Worm (Caenorhabditis elegans) whole organism, late embryonic: ENCODE measurements around the gene nas-3.

Experiments
- C08G9.2 ChIP-seq: sonication (generic microtip); optimal IDR thresholded peaks from 2 replicates; lab custom pipeline; 2016; ENCODE audit warnings: mild to moderate bottlenecking, missing genetic modification characterization, moderate library complexity, missing compliant biosample characterization
- K02D7.2 ChIP-seq: sonication (generic microtip); optimal IDR thresholded peaks from 2 replicates; lab custom pipeline; 2017; ENCODE audit warnings: mild to moderate bottlenecking, missing genetic modification characterization, missing compliant biosample characterization
- ahr-1 ChIP-seq: sonication (generic microtip); optimal IDR thresholded peaks from 2 replicates; lab custom pipeline; 2016; ENCODE audit warnings: missing genetic modification characterization, missing compliant biosample characterization
- ceh-19 ChIP-seq: fragments of 200-800 bp; sonication (Bioruptor generic); optimal IDR thresholded peaks from 2 replicates; lab custom pipeline; 2018; ENCODE audit warnings: mild to moderate bottlenecking, missing genetic modification characterization, missing compliant biosample characterization
- ceh-2 ChIP-seq: sonication (generic microtip); optimal IDR thresholded peaks from 2 replicates; lab custom pipeline; 2016; ENCODE audit warnings: missing genotype, missing genetic modification characterization, missing compliant biosample characterization
- ceh-30 ChIP-seq: fragments of 150-350 bp; optimal IDR thresholded peaks from 2 replicates; lab custom pipeline; 2014; ENCODE audit warnings: missing biosample characterization, missing genetic modification characterization
- ceh-45 ChIP-seq: fragments of 200-800 bp; sonication (Bioruptor generic); IDR thresholded peaks from 2 replicates; pipeline ENCODE4 v1.3.6; 2022; ENCODE audit warnings: missing genetic modification reagents, missing genetic modification characterization, missing compliant biosample characterization
- ceh-9 ChIP-seq: sonication (generic microtip); optimal IDR thresholded peaks from 2 replicates; lab custom pipeline; 2016; ENCODE audit warnings: mild to moderate bottlenecking, missing genetic modification characterization, inconsistent platforms, missing compliant biosample characterization
- dmd-4 ChIP-seq: sonication (generic microtip); optimal IDR thresholded peaks from 2 replicates; lab custom pipeline; 2016; ENCODE audit warnings: borderline replicate concordance, missing genetic modification characterization, missing compliant biosample characterization
- elt-2 ChIP-seq: sonication (generic microtip); optimal IDR thresholded peaks from 2 replicates; lab custom pipeline; 2016; ENCODE audit warnings: missing genetic modification reagents, missing genetic modification characterization, missing compliant biosample characterization
- elt-4 ChIP-seq: sonication (generic microtip); optimal IDR thresholded peaks from 2 replicates; lab custom pipeline; 2016; ENCODE audit warnings: missing genetic modification characterization, missing compliant biosample characterization
- ets-4 ChIP-seq: sonication (generic microtip); optimal IDR thresholded peaks from 2 replicates; lab custom pipeline; 2016; ENCODE audit warnings: missing genetic modification characterization, missing compliant biosample characterization
- eyg-1 ChIP-seq: sonication (generic microtip); optimal IDR thresholded peaks from 2 replicates; lab custom pipeline; 2016; ENCODE audit warnings: missing genotype, missing genetic modification characterization, missing compliant biosample characterization
- fkh-10 ChIP-seq: fragments of 150-350 bp; optimal IDR thresholded peaks from 2 replicates; lab custom pipeline; 2014; ENCODE audit warnings: missing biosample characterization, missing genetic modification reagents, missing genetic modification characterization
- hlh-13 ChIP-seq: fragments of 200-800 bp; sonication (Bioruptor generic); optimal IDR thresholded peaks from 2 replicates; lab custom pipeline; 2018; ENCODE audit warnings: mild to moderate bottlenecking, missing genetic modification characterization, missing compliant biosample characterization
- hlh-30 ChIP-seq: sonication (generic microtip); optimal IDR thresholded peaks from 2 replicates; lab custom pipeline; 2017; ENCODE audit warnings: antibody characterized with exemption, missing genetic modification characterization, missing compliant biosample characterization; ENCODE audit not compliant: insufficient read depth
- hlh-8 ChIP-seq: sonication (generic microtip); optimal IDR thresholded peaks from 2 replicates; lab custom pipeline; 2016; ENCODE audit warnings: missing genotype, missing genetic modification characterization, missing compliant biosample characterization
- lin-11 ChIP-seq: fragments of 200-800 bp; sonication (Bioruptor generic); optimal IDR thresholded peaks from 2 replicates; lab custom pipeline; 2018; ENCODE audit warnings: mild to moderate bottlenecking, missing genetic modification characterization, missing compliant biosample characterization
- madf-2 ChIP-seq: sonication (generic microtip); optimal IDR thresholded peaks from 2 replicates; lab custom pipeline; 2017; ENCODE audit warnings: missing genetic modification characterization, missing compliant biosample characterization
- mec-3 ChIP-seq: sonication (generic microtip); optimal IDR thresholded peaks from 2 replicates; lab custom pipeline; 2016; ENCODE audit warnings: borderline replicate concordance, missing genetic modification characterization, missing compliant biosample characterization
- npax-4 ChIP-seq: sonication (generic microtip); optimal IDR thresholded peaks from 2 replicates; lab custom pipeline; 2016; ENCODE audit warnings: missing genetic modification characterization, missing compliant biosample characterization
- pha-4 ChIP-seq: fragments of 150-350 bp; optimal IDR thresholded peaks from 2 replicates; lab custom pipeline; 2018; ENCODE audit warnings: missing biosample characterization, missing genetic modification reagents, missing genetic modification characterization
- sox-2 ChIP-seq: fragments of 200-800 bp; sonication (Bioruptor generic); IDR thresholded peaks from 2 replicates; pipeline ENCODE4 v1.3.6; 2022; ENCODE audit warnings: missing genetic modification reagents, missing genetic modification characterization, missing compliant biosample characterization
- sox-4 ChIP-seq: sonication (generic microtip); optimal IDR thresholded peaks from 2 replicates; lab custom pipeline; 2017; ENCODE audit warnings: mild to moderate bottlenecking, missing genetic modification characterization, inconsistent platforms, missing compliant biosample characterization
- syd-9 ChIP-seq: sonication (generic microtip); optimal IDR thresholded peaks from 2 replicates; lab custom pipeline; 2016; ENCODE audit warnings: mild to moderate bottlenecking, missing genetic modification characterization, moderate library complexity, missing compliant biosample characterization
- tbx-7 ChIP-seq: sonication (generic microtip); optimal IDR thresholded peaks from 2 replicates; lab custom pipeline; 2016; ENCODE audit warnings: missing genotype, missing genetic modification characterization, missing compliant biosample characterization
- ttx-3 ChIP-seq: sonication (generic microtip); optimal IDR thresholded peaks from 2 replicates; lab custom pipeline; 2016; ENCODE audit warnings: missing genetic modification reagents, missing genetic modification characterization, missing compliant biosample characterization
- unc-3 ChIP-seq, 2 experiments: fragments of 200-800 bp in 1 of 2; sonication (Bioruptor generic) in 1 of 2; sonication (generic microtip) in 1 of 2; conservative IDR thresholded peaks in 1 of 2; optimal IDR thresholded peaks in 1 of 2; 2 replicates each; pipeline versions ENCODE4 v1.3.6 to Lab custom; 2016 to 2022; ENCODE audit warnings: missing compliant biosample characterization in 2 of 2, missing genetic modification characterization in 2 of 2, missing genetic modification reagents in 1 of 2
- unc-42 ChIP-seq: sonication (generic microtip); optimal IDR thresholded peaks from 2 replicates; lab custom pipeline; 2016; ENCODE audit warnings: missing genotype, missing genetic modification characterization, missing compliant biosample characterization
- unc-55 ChIP-seq: sonication (generic microtip); optimal IDR thresholded peaks from 2 replicates; lab custom pipeline; 2017; ENCODE audit warnings: missing biosample characterization, missing genetic modification reagents, missing genetic modification characterization
- ztf-16 ChIP-seq: sonication (generic microtip); optimal IDR thresholded peaks from 2 replicates; lab custom pipeline; 2017; ENCODE audit warnings: missing genetic modification characterization, missing compliant biosample characterization

nas-3 gene

DNA sequence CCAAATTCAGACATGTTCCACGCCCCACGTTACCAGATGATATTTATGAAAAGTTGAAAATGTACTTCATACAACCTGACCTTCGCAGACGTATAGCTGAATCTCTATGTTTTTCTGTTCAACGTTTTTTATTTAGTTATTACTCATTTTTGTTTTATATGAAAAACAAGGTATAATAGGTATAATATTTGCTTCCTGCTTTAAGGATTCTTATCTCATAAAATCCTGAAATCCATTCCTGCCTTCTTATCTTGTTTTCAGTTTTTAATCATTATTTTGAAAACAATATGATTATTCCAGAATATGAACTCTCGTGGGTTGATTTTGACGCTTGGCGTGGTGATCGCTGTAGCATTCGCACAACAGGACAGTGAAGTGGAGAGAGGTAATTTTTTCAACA, 6.3 kb upstream of the nas-3 start, which contains the start of gene flp-6:
Gene flp-6, plus strand, starts transcription at position 301 of the 400 bp plus-strand sequence.
- TF ChIP-seq ceh-19 (no peak), lin-11 (tag; lab: Kevin White, UChicago) (no peak), ceh-2 (no peak), unc-3 (GFP tag; conservative IDR thresholded peaks at IDR 0.05; lab: Robert Waterston, UW) (no peak), unc-3 (tag; optimal IDR thresholded peaks at IDR 0.05; lab: Kevin White, UChicago) (no peak), hlh-13 (GFP tag; lab: Kevin White, UChicago) (no peak), ceh-45 (GFP tag; lab: Robert Waterston, UW) (no peak), ceh-30 (tag; lab: Kevin White, UChicago) (no peak), ceh-9 (tag; lab: Kevin White, UChicago) (no peak), pha-4 (tag; lab: Kevin White, UChicago) (no peak), elt-2 (no peak), hlh-8 (tag; lab: Kevin White, UChicago) (no peak), mec-3 (no peak), hlh-30 (tag; lab: Kevin White, UChicago) (no peak), npax-4 (tag; lab: Kevin White, UChicago) (no peak), dmd-4 (tag; lab: Kevin White, UChicago) (no peak), ttx-3 (tag; lab: Kevin White, UChicago) (no peak), ahr-1 (tag; lab: Kevin White, UChicago) (no peak)

DNA sequence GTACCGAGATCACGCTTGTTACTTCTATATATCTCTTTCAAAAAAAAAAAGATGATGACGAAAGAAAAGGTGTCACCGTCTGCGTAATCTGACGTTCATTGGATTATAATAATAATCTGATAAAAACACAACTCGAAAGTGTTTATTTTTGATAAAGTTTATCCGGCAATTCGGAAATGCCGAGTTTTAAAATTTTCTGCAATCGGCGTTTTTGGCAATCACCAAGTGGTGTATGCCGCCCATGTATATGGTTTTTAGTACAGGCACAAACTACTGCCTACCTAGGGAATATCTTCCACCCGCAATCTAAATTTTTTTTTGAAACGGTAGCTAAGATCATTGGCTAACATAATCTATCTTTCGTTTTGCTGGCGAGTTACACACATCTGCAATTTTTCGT, 4.0 kb upstream of the nas-3 start:
- TF ChIP-seq ceh-19 (no peak), eyg-1 (tag; lab: Kevin White, UChicago) (no peak), hlh-13 (GFP tag; lab: Kevin White, UChicago) (no peak)

DNA sequence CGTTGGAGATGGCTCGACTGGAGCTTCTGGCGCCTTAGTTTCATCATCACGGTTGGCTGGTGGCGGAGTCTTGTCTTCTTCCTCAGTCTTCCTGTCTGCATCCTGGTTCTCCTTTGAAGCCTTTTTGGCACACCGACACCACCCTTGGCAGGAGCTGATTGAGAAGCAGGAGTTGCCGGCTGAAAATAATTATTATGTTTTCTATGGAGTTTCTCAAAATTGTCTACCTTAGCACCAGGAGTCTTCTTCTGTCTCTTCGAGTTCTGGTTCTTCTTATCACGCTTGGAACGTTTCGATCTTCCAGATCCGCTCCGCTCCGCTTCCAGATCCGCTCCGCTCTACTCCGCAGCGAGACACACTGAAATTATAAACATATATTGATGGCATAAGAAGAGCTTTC, 2.6 kb downstream of the nas-3 start, which contains the start of gene K06A4.6:
Gene K06A4.6, minus strand, starts transcription at position 101 of the 400 bp plus-strand sequence.
- TF ChIP-seq elt-2 = no peak
- no peak for TF ChIP-seq fkh-10 (GFP tag; lab: Kevin White, UChicago)
- TF ChIP-seq tbx-7 = no peak
- no peak for TF ChIP-seq pha-4 (tag; lab: Kevin White, UChicago)
- TF ChIP-seq ets-4 = no peak
- no peak for TF ChIP-seq elt-4 (tag; lab: Kevin White, UChicago)
- TF ChIP-seq C08G9.2 (tag; lab: Kevin White, UChicago) = no peak
- no peak for TF ChIP-seq sox-2 (GFP tag; lab: Robert Waterston, UW)

DNA sequence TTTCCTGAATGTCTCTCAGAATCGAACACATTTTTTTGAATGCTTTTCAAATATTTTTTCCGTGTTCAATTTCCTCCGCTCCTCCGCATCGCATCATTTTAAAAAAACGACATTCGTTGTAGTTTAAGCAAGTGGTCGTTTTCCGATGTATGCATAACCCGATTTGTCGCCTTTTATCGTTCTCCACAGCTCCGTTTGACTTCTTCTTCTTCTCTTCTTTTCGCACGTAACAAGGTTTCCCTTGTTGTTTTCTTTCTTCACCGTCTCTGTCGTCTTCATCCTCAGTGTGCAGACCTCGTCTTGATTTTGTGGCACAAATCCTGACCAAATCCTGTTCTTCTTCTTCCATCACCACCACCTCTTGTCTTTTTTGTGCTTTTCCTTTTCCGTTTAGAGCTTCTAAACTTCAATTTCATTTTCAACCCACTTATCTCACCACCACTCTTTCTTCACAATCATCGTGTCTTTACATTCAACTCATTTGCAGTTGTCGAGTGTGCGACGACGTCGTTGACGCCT, 5.8 kb downstream of the nas-3 start, which contains the start of gene K06A4.2:
Gene K06A4.2, plus strand, starts transcription at position 469 of the 519 bp plus-strand sequence.
- TF ChIP-seq sox-4 (tag; lab: Kevin White, UChicago) (no peak), unc-42 (peak; percentile 75), ceh-2 (no peak), K02D7.2 (tag; lab: Kevin White, UChicago) (no peak)

ce11 chrV:9485508-9485907, 7.5 kb downstream of the nas-3 start:
- TF ChIP-seq madf-2 (tag; lab: Kevin White, UChicago) (no peak), hlh-8 (tag; lab: Kevin White, UChicago) (no peak), unc-55 (GFP tag; lab: Kevin White, UChicago) (no peak), syd-9 (no peak), npax-4 (tag; lab: Kevin White, UChicago) (no peak), unc-42 (no peak), ztf-16 (tag; lab: Kevin White, UChicago) (no peak)
- TF ChIP-seq, all 69 proteins: peak for 0

ce11 chrV:9489411-9489810, 11.4 kb downstream of the nas-3 start, which contains the start of gene K06A4.10:
TSS of gene K06A4.10 (minus strand) at chrV:9489800.
- TF ChIP-seq pha-4 (tag; lab: Kevin White, UChicago) (no peak), ztf-16 (tag; lab: Kevin White, UChicago) (no peak), mec-3 (no peak), hlh-30 (tag; lab: Kevin White, UChicago) (no peak), ceh-45 (GFP tag; lab: Robert Waterston, UW) (no peak)
